Fruit fly (Drosophila melanogaster) whole organism, embryonic: ENCODE data around the gene not.

Experiments used
- CG10366 ChIP-seq: fragments of 200-800 bp; sonication (Bioruptor generic); IDR thresholded peaks from 2 replicates; pipeline ENCODE4 v1.3.6; 2022; ENCODE audit warnings: missing biosample characterization, missing genetic modification characterization
- CG11093 ChIP-seq: fragments of 200-800 bp; sonication (Bioruptor generic); IDR thresholded peaks from 3 replicates; pipeline ENCODE4 v1.3.6; 2022; ENCODE audit warnings: missing biosample characterization, missing genetic modification characterization
- CG11560 ChIP-seq: fragments of 200-800 bp; sonication (Bioruptor generic); IDR thresholded peaks from 3 replicates; pipeline ENCODE4 v1.3.6; 2022; ENCODE audit warnings: missing biosample characterization, missing genetic modification characterization
- CG12942 ChIP-seq: fragments of 200-800 bp; sonication (Bioruptor generic); optimal IDR thresholded peaks from 3 replicates; lab custom pipeline; 2016; ENCODE audit warnings: missing biosample characterization, missing genetic modification characterization
- CG13894 ChIP-seq: fragments of 200-800 bp; sonication (Bioruptor generic); optimal IDR thresholded peaks from 3 replicates; lab custom pipeline; 2018; ENCODE audit warnings: missing biosample characterization, mild to moderate bottlenecking, missing genetic modification characterization, moderate library complexity
- CG14441 ChIP-seq: fragments of 200-800 bp; sonication (Bioruptor generic); IDR thresholded peaks from 2 replicates; pipeline ENCODE4 v1.3.6; 2022; ENCODE audit warnings: missing biosample characterization, missing genetic modification characterization
- CG14965 ChIP-seq: fragments of 200-800 bp; sonication (Bioruptor generic); optimal IDR thresholded peaks from 2 replicates; lab custom pipeline; 2016; ENCODE audit warnings: missing biosample characterization, missing genetic modification characterization, borderline replicate concordance
- CG15514 ChIP-seq: fragments of 200-800 bp; sonication (Bioruptor generic); optimal IDR thresholded peaks from 3 replicates; lab custom pipeline; 2017; ENCODE audit warnings: missing biosample characterization, missing genetic modification characterization, mild to moderate bottlenecking, moderate library complexity, missing genetic modification reagents
- CG15601 ChIP-seq: fragments of 200-800 bp; sonication (Bioruptor generic); optimal IDR thresholded peaks from 3 replicates; lab custom pipeline; 2019; ENCODE audit warnings: missing biosample characterization, mild to moderate bottlenecking, missing genetic modification characterization, moderate library complexity
- CG16779 ChIP-seq: fragments of 200-800 bp; sonication (Bioruptor generic); IDR thresholded peaks from 2 replicates; pipeline ENCODE4 v1.3.6; 2022; ENCODE audit warnings: missing biosample characterization, missing genetic modification characterization
- CG17568 ChIP-seq: fragments of 200-800 bp; sonication (Bioruptor generic); optimal IDR thresholded peaks from 2 replicates; lab custom pipeline; 2018; ENCODE audit warnings: missing biosample characterization, mild to moderate bottlenecking, missing genetic modification characterization, moderate library complexity
- CG17912 ChIP-seq: fragments of 200-800 bp; sonication (Bioruptor generic); optimal IDR thresholded peaks from 2 replicates; lab custom pipeline; 2018; ENCODE audit warnings: missing biosample characterization, mild to moderate bottlenecking, missing genetic modification characterization
- CG1792 ChIP-seq: fragments of 200-800 bp; sonication (Bioruptor generic); optimal IDR thresholded peaks from 2 replicates; lab custom pipeline; 2016; ENCODE audit warnings: missing biosample characterization, missing genetic modification characterization
- CG2199 ChIP-seq: fragments of 200-800 bp; sonication (Bioruptor generic); IDR thresholded peaks from 3 replicates; pipeline ENCODE4 v1.3.6; 2022; ENCODE audit warnings: missing biosample characterization, missing genetic modification characterization
- CG3163 ChIP-seq: fragments of 200-800 bp; sonication (Bioruptor generic); optimal IDR thresholded peaks from 3 replicates; lab custom pipeline; 2016; ENCODE audit warnings: missing biosample characterization, missing genetic modification characterization
- CG34224 ChIP-seq: fragments of 200-800 bp; sonication (Bioruptor generic); IDR thresholded peaks from 3 replicates; pipeline ENCODE4 v1.3.6; 2022; ENCODE audit warnings: missing biosample characterization, missing genetic modification characterization; ENCODE audit not compliant: partially characterized antibody
- CG34376 ChIP-seq: fragments of 200-800 bp; sonication (Bioruptor generic); optimal IDR thresholded peaks from 2 replicates; lab custom pipeline; 2018; ENCODE audit warnings: missing biosample characterization, mild to moderate bottlenecking, missing genetic modification characterization
- CG6654 ChIP-seq: fragments of 200-800 bp; sonication (Bioruptor generic); optimal IDR thresholded peaks from 2 replicates; lab custom pipeline; 2017; ENCODE audit warnings: missing biosample characterization, mild to moderate bottlenecking, missing genetic modification characterization
- CHES-1-like ChIP-seq: fragments of 200-800 bp; sonication (Bioruptor generic); optimal IDR thresholded peaks from 2 replicates; lab custom pipeline; 2016; ENCODE audit warnings: missing biosample characterization, missing genetic modification characterization
- D ChIP-seq, 2 experiments: fragments of 200-800 bp in 1 of 2; fragments of >200 bp in 1 of 2; sonication (Bioruptor generic) in 1 of 2; optimal IDR thresholded peaks; 2 replicates in 1 of 2; 3 replicates in 1 of 2; lab custom pipeline; 2017; ENCODE audit warnings: mild to moderate bottlenecking in 1 of 2, missing biosample characterization in 1 of 2, missing genetic modification characterization in 1 of 2, missing genetic modification reagents in 1 of 2
- Drgx ChIP-seq: fragments of 200-800 bp; sonication (Bioruptor generic); IDR thresholded peaks from 2 replicates; pipeline ENCODE4 v1.3.6; 2022; ENCODE audit warnings: missing biosample characterization, missing genetic modification characterization
- Fer1 ChIP-seq: fragments of 200-800 bp; sonication (Bioruptor generic); optimal IDR thresholded peaks from 2 replicates; lab custom pipeline; 2017; ENCODE audit warnings: missing biosample characterization, mild to moderate bottlenecking, missing genetic modification characterization
- GATAe ChIP-seq: fragments of 200-800 bp; sonication (Bioruptor generic); conservative IDR thresholded peaks from 2 replicates; pipeline ENCODE4 v1.3.6; 2022; ENCODE audit warnings: missing biosample characterization, missing genetic modification characterization
- Gsc ChIP-seq: fragments of 200-800 bp; sonication (Bioruptor generic); IDR thresholded peaks from 2 replicates; pipeline ENCODE4 v1.3.6; 2022; ENCODE audit warnings: missing biosample characterization, missing genetic modification characterization
- H2.0 ChIP-seq: fragments of 200-800 bp; sonication (Bioruptor generic); IDR thresholded peaks from 2 replicates; pipeline ENCODE4 v1.3.6; 2022; ENCODE audit warnings: missing biosample characterization, missing genetic modification characterization
- HmgZ ChIP-seq: fragments of 200-800 bp; sonication (Bioruptor generic); optimal IDR thresholded peaks from 2 replicates; lab custom pipeline; 2018; ENCODE audit warnings: missing biosample characterization, mild to moderate bottlenecking, missing genetic modification characterization
- Hmr ChIP-seq: fragments of 200-800 bp; sonication (Bioruptor generic); optimal IDR thresholded peaks from 3 replicates; lab custom pipeline; 2017; ENCODE audit warnings: mild to moderate bottlenecking, missing biosample characterization, missing genetic modification reagents, missing genetic modification characterization
- Hr51 ChIP-seq, 2 experiments: fragments of 200-800 bp; sonication (Bioruptor generic); optimal IDR thresholded peaks; 2 replicates in 1 of 2; 3 replicates in 1 of 2; lab custom pipeline; 2016 to 2018; ENCODE audit warnings: missing biosample characterization in 2 of 2, missing genetic modification characterization in 2 of 2, mild to moderate bottlenecking in 1 of 2, moderate library complexity in 1 of 2
- Max ChIP-seq: fragments of 200-800 bp; sonication (Bioruptor generic); optimal IDR thresholded peaks from 2 replicates; lab custom pipeline; 2016; ENCODE audit warnings: missing biosample characterization, mild to moderate bottlenecking, missing genetic modification characterization
- Neu2 ChIP-seq: fragments of 200-800 bp; sonication (Bioruptor generic); optimal IDR thresholded peaks from 3 replicates; lab custom pipeline; 2016; ENCODE audit warnings: missing biosample characterization, missing genetic modification characterization, borderline replicate concordance
- NfI ChIP-seq: fragments of 200-800 bp; sonication (Bioruptor generic); optimal IDR thresholded peaks from 3 replicates; lab custom pipeline; 2018; ENCODE audit warnings: missing biosample characterization, mild to moderate bottlenecking, missing genetic modification characterization, moderate library complexity
- bbx ChIP-seq: fragments of 200-800 bp; sonication (Bioruptor generic); IDR thresholded peaks from 2 replicates; pipeline ENCODE4 v1.3.6; 2022; ENCODE audit warnings: missing biosample characterization, missing genetic modification characterization; ENCODE audit not compliant: partially characterized antibody
- br ChIP-seq: fragments of >200 bp; optimal IDR thresholded peaks from 2 replicates; lab custom pipeline; 2017
- chinmo ChIP-seq: fragments of 200-800 bp; sonication (Bioruptor generic); IDR thresholded peaks from 4 replicates; pipeline ENCODE4 v1.3.6; 2022; ENCODE audit warnings: missing biosample characterization, missing genetic modification characterization; ENCODE audit not compliant: partially characterized antibody
- corto ChIP-seq: fragments of 200-800 bp; sonication (Bioruptor generic); optimal IDR thresholded peaks from 2 replicates; lab custom pipeline; 2016; ENCODE audit warnings: missing biosample characterization, mild to moderate bottlenecking, missing genetic modification characterization, moderate library complexity
- cwo ChIP-seq: fragments of 200-800 bp; sonication (Bioruptor generic); optimal IDR thresholded peaks from 3 replicates; lab custom pipeline; 2017; ENCODE audit warnings: missing biosample characterization, missing genetic modification characterization, mild to moderate bottlenecking, moderate library complexity, missing genetic modification reagents
- fd64A ChIP-seq: fragments of 200-800 bp; sonication (Bioruptor generic); optimal IDR thresholded peaks from 3 replicates; lab custom pipeline; 2018; ENCODE audit warnings: missing biosample characterization, mild to moderate bottlenecking, missing genetic modification characterization
- grn ChIP-seq: fragments of 200-800 bp; sonication (Bioruptor generic); optimal IDR thresholded peaks from 3 replicates; lab custom pipeline; 2017; ENCODE audit warnings: missing biosample characterization, missing genetic modification characterization
- insv ChIP-seq, 2 experiments: fragments of 200-800 bp; sonication (Bioruptor generic); optimal IDR thresholded peaks; 3 replicates each; lab custom pipeline; 2016 to 2018; ENCODE audit warnings: missing biosample characterization in 2 of 2, missing genetic modification characterization in 2 of 2
- lab ChIP-seq: fragments of 200-800 bp; sonication (Bioruptor generic); optimal IDR thresholded peaks from 3 replicates; lab custom pipeline; 2017; ENCODE audit warnings: missing biosample characterization, missing genetic modification characterization, mild to moderate bottlenecking, moderate library complexity, missing genetic modification reagents
- mam ChIP-seq: fragments of 200-800 bp; sonication (Bioruptor generic); optimal IDR thresholded peaks from 3 replicates; lab custom pipeline; 2016; ENCODE audit warnings: missing biosample characterization, missing genetic modification characterization
- pan ChIP-seq, 4 experiments: fragments of >200 bp in 3 of 4; fragments of 200-800 bp in 1 of 4; sonication (Bioruptor generic) in 1 of 4; optimal IDR thresholded peaks in 3 of 4; IDR thresholded peaks in 1 of 4; 2 replicates each; pipeline versions ENCODE4 v1.3.6 to Lab custom; 2017 to 2022; ENCODE audit warnings: missing biosample characterization in 2 of 4, missing genetic modification characterization in 2 of 4, mixed read lengths in 1 of 4
- sd ChIP-seq: fragments of 200-800 bp; sonication (Bioruptor generic); optimal IDR thresholded peaks from 3 replicates; lab custom pipeline; 2018; ENCODE audit warnings: missing biosample characterization, mild to moderate bottlenecking, missing genetic modification characterization, moderate library complexity
- sob ChIP-seq: fragments of 200-800 bp; sonication (Bioruptor generic); IDR thresholded peaks from 2 replicates; pipeline ENCODE4 v1.3.6; 2022; ENCODE audit warnings: missing biosample characterization, missing genetic modification characterization
- sqz ChIP-seq: fragments of 200-800 bp; sonication (Bioruptor generic); optimal IDR thresholded peaks from 3 replicates; lab custom pipeline; 2018; ENCODE audit warnings: missing biosample characterization, mild to moderate bottlenecking, missing genetic modification characterization
- sug ChIP-seq: fragments of 200-800 bp; optimal IDR thresholded peaks from 2 replicates; lab custom pipeline; 2019; ENCODE audit warnings: missing biosample characterization, mild to moderate bottlenecking, missing genetic modification characterization, moderate library complexity
- twi ChIP-seq: fragments of 200-800 bp; optimal IDR thresholded peaks from 2 replicates; lab custom pipeline; 2019; ENCODE audit warnings: missing biosample characterization, mild to moderate bottlenecking, missing genetic modification characterization, moderate library complexity

The not gene

dm6 chr3L:18633084-18633483, 11.2 kb upstream of the not start (continued):
- TF ChIP-seq CG14441: peak; percentile 36; the same call in 1 of the 2 replicates
- TF ChIP-seq, all 482 proteins: peak for 27

- no peak for TF ChIP-seq br (lab: Kevin White, UChicago)
- TF ChIP-seq pan (optimal IDR thresholded peaks at IDR 0.05; lab: Kevin White, UChicago): no peak
- TF ChIP-seq pan (GFP tag; optimal IDR thresholded peaks at IDR 0.05 in 1 of 2, IDR thresholded peaks at IDR 0.05 in 1 of 2): no peak
- TF ChIP-seq CG15514 (GFP tag; lab: Kevin White, UChicago): peak; percentile 5
- TF ChIP-seq sug: peak; percentile 56
- TF ChIP-seq Gsc (GFP tag; lab: Robert Waterston, UW): no peak
- TF ChIP-seq CG16779 (GFP tag; lab: Robert Waterston, UW): no peak
- no peak for TF ChIP-seq CG3163
- TF ChIP-seq CG11560: no peak
- TF ChIP-seq mam (GFP tag; lab: Kevin White, UChicago): no peak
- no peak for TF ChIP-seq CG2199 (GFP tag; lab: Robert Waterston, UW)
- TF ChIP-seq chinmo (GFP tag; lab: Robert Waterston, UW): 0 out of 4 replicates have a peak, but pooled peaks have one; percentile 57
- no peak for TF ChIP-seq CG1792 (GFP tag; lab: Kevin White, UChicago)
- TF ChIP-seq sob (GFP tag; lab: Robert Waterston, UW): peak; percentile 28; the same call in 1 of the 2 replicates
- no peak for TF ChIP-seq Neu2
- TF ChIP-seq CG15601 (tag; lab: Kevin White, UChicago): no peak
- no peak for TF ChIP-seq NfI
- TF ChIP-seq twi (tag; lab: Kevin White, UChicago): no peak
- TF ChIP-seq CG13894 (tag; lab: Kevin White, UChicago): no peak
- TF ChIP-seq CG14965 (GFP tag; lab: Kevin White, UChicago): no peak
- TF ChIP-seq CHES-1-like (GFP tag; lab: Kevin White, UChicago): no peak
- TF ChIP-seq D (optimal IDR thresholded peaks at IDR 0.05; lab: Kevin White, UChicago): no peak
- TF ChIP-seq D (GFP tag; optimal IDR thresholded peaks at IDR 0.05; lab: Kevin White, UChicago): no peak
- TF ChIP-seq CG17912: no peak
- peak; percentile 17 for TF ChIP-seq corto (GFP tag; lab: Kevin White, UChicago)
- TF ChIP-seq insv (GFP tag; optimal IDR thresholded peaks at IDR 0.05; lab: Kevin White, UChicago): no peak
- TF ChIP-seq CG11093: no peak
- TF ChIP-seq sqz (GFP tag; lab: Kevin White, UChicago): peak; percentile 12
- no peak for TF ChIP-seq Hr51 (GFP tag; optimal IDR thresholded peaks at IDR 0.05; lab: Kevin White, UChicago)
- no peak for TF ChIP-seq H2.0
- TF ChIP-seq CG6654 (GFP tag; lab: Kevin White, UChicago): no peak
- TF ChIP-seq sd (tag; lab: Kevin White, UChicago): peak; percentile 52
- TF ChIP-seq Max (GFP tag; lab: Kevin White, UChicago): no peak
- peak; percentile 32 for TF ChIP-seq HmgZ (tag; lab: Kevin White, UChicago)
- TF ChIP-seq CG34376 (GFP tag; lab: Kevin White, UChicago): peak; percentile 39
- no peak for TF ChIP-seq Drgx (GFP tag; lab: Robert Waterston, UW)
- TF ChIP-seq grn (GFP tag; lab: Kevin White, UChicago): peak; percentile 57
- TF ChIP-seq CG10366 (GFP tag; lab: Robert Waterston, UW): no peak
- peak; percentile 11 for TF ChIP-seq Fer1 (GFP tag; lab: Kevin White, UChicago)
- peak; percentile 3 for TF ChIP-seq Hmr (GFP tag; lab: Kevin White, UChicago)
- no peak for TF ChIP-seq fd64A (GFP tag; lab: Kevin White, UChicago)
- peak; percentile 35 for TF ChIP-seq CG17568
- TF ChIP-seq bbx (GFP tag; lab: Robert Waterston, UW): no peak
- peak; percentile 67 for TF ChIP-seq cwo (GFP tag; lab: Kevin White, UChicago)
- TF ChIP-seq CG34224 (GFP tag; lab: Robert Waterston, UW): no peak
- peak; percentile 17 for TF ChIP-seq lab (GFP tag; lab: Kevin White, UChicago)
- TF ChIP-seq CG12942 (GFP tag; lab: Kevin White, UChicago): no peak
- peak; percentile 32; the same call in 1 of the 2 replicates for TF ChIP-seq GATAe
These were observed 10.3 kb upstream of the not start for dm6 chr3L:18632187-18632635.
